Fruit fly (Drosophila melanogaster): ENCODE data around the gene Nna1.

DNA sequence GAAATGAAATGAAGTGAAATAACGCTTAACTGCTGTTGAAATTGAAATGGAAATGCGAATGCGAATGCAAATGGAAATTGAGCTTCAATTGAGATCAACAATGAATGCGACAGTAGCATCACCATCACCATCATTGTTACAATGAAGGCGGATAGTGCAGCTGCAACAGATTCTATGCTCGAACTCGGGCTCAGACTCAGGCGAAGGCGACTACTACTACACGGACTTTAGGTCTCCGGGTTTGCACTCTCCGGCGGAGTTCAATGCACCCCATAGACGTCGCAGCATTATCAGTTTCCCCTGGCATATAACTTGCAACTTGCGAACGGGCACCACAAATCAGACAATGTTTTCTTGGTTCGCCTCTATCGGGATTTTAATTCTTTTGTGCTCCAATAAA, 43.3 kb upstream of the Nna1 start:
- TF ChIP-seq OdsH (GFP tag; optimal IDR thresholded peaks at IDR 0.05) = no peak
- no peak for TF ChIP-seq dmrt93B (GFP tag; optimal IDR thresholded peaks at IDR 0.05)
- no peak for TF ChIP-seq Vsx2 (GFP tag; optimal IDR thresholded peaks at IDR 0.05; ENCODE audit: partially characterized antibody)
- no peak for TF ChIP-seq pan (optimal IDR thresholded peaks at IDR 0.05)
- TF ChIP-seq br (GFP tag; optimal IDR thresholded peaks at IDR 0.05) = no peak
- no peak for TF ChIP-seq HLH106 (tag; optimal IDR thresholded peaks at IDR 0.05)
